Fruit fly (Drosophila melanogaster): ENCODE measurements around the gene Pmi.
A peak's percentile ranks its signal among the peaks of the same experiment; 100 is the strongest.

Gene Pmi

dm6 chr3L:5779476-5780401, at the start of gene Pmi, which contains the start of the genes Myt1 and PGRP-LD:
Pmi (plus strand) TSS chr3L:5780051.
Myt1 (minus strand) TSS chr3L:5779591.
PGRP-LD (plus strand) TSS chr3L:5780051.
- TF ChIP-seq CG17801 (GFP tag; optimal IDR thresholded peaks at IDR 0.05; ENCODE audit: partially characterized antibody): no peak

- TF ChIP-seq CG17801 (GFP tag; optimal IDR thresholded peaks at IDR 0.05; ENCODE audit: partially characterized antibody): no peak
Measured at dm6 chr3L:5731639-5732038, 48.2 kb upstream of the Pmi start.

dm6 chr3L:5749616-5750336, 30.1 kb upstream of the Pmi start:
- TF ChIP-seq CG17801 (GFP tag; optimal IDR thresholded peaks at IDR 0.05; ENCODE audit: partially characterized antibody): peak; percentile 8

- no peak for TF ChIP-seq CG17801 (GFP tag; optimal IDR thresholded peaks at IDR 0.05; ENCODE audit: partially characterized antibody)
Measured at dm6 chr3L:5751417-5751739, 28.5 kb upstream of the Pmi start.

dm6 chr3L:5751740-5752579, 27.9 kb upstream of the Pmi start, which contains the start of gene DnaJ-1:
DnaJ-1 (minus strand) TSS chr3L:5752189.
- peak; percentile 77 for TF ChIP-seq CG17801 (GFP tag; optimal IDR thresholded peaks at IDR 0.05; ENCODE audit: partially characterized antibody)

- peak; percentile 51 for TF ChIP-seq CG17801 (GFP tag; optimal IDR thresholded peaks at IDR 0.05; ENCODE audit: partially characterized antibody)
Measured at dm6 chr3L:5752903-5753604, 26.8 kb upstream of the Pmi start, which contains the start of gene Usp47. Usp47 (plus strand) TSS chr3L:5752973.

- TF ChIP-seq CG17801 (GFP tag; optimal IDR thresholded peaks at IDR 0.05; ENCODE audit: partially characterized antibody): no peak
Measured at dm6 chr3L:5753605-5754365, 26.1 kb upstream of the Pmi start.

dm6 chr3L:5764922-5765843, 14.7 kb upstream of the Pmi start, which contains the start of gene CG10576:
CG10576 (minus strand) TSS chr3L:5765702.
- no peak for TF ChIP-seq CG17801 (GFP tag; optimal IDR thresholded peaks at IDR 0.05; ENCODE audit: partially characterized antibody)

dm6 chr3L:5765844-5766200, 14.0 kb upstream of the Pmi start, which contains the start of gene Txl:
Txl (plus strand) TSS chr3L:5765846.
- no peak for TF ChIP-seq CG17801 (GFP tag; optimal IDR thresholded peaks at IDR 0.05; ENCODE audit: partially characterized antibody)

- TF ChIP-seq CG17801 (GFP tag; optimal IDR thresholded peaks at IDR 0.05; ENCODE audit: partially characterized antibody): peak; percentile 35
Measured at dm6 chr3L:5768532-5769497, 11.0 kb upstream of the Pmi start, which contains the start of the genes Ppat-Dpck and scny. Ppat-Dpck (minus strand) TSS chr3L:5768794. scny (plus strand) TSS chr3L:5769002.

dm6 chr3L:5770113-5770798, 9.6 kb upstream of the Pmi start:
- TF ChIP-seq CG17801 (GFP tag; optimal IDR thresholded peaks at IDR 0.05; ENCODE audit: partially characterized antibody): peak; percentile 58

Measured in ovary, adult (tissue).